Worm (Caenorhabditis elegans): ENCODE results near the gene ceh-24.

DNA sequence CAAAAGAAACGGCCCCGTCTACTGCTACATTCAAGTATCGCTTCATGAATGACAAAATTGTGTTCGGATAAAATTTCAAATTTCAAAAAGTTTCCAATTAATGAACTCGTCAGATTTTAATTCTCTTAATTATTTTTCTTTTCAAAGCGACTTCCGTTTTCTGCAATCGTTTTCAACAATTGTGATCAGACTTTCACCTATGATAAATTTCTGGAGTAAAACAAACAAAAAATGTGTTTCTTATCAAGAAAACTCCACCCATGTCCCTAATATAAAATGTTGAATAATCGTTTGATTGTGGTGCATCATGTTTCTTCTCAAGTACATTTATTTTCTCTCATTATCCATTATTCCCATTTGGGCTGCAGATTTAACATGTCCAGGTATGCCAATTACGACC lies 41.8 kb upstream of the ceh-24 start, which contains the start of gene F20G2.5:
- TF ChIP-seq aly-2 (tag; optimal IDR thresholded peaks at IDR 0.05): no peak
- TF ChIP-seq ama-1 (optimal IDR thresholded peaks at IDR 0.05): no peak
- no peak for TF ChIP-seq snpc-4 (tag; optimal IDR thresholded peaks at IDR 0.05)
- TF ChIP-seq nhr-237 (tag; optimal IDR thresholded peaks at IDR 0.05): no peak
- no peak for TF ChIP-seq elt-3 (tag; optimal IDR thresholded peaks at IDR 0.05)
- no peak for TF ChIP-seq ceh-16 (tag; optimal IDR thresholded peaks at IDR 0.05)
- TF ChIP-seq ztf-4 (tag; optimal IDR thresholded peaks at IDR 0.05): no peak
- TF ChIP-seq unc-62 (GFP tag; optimal IDR thresholded peaks at IDR 0.05): no peak
- TF ChIP-seq R02D3.7 (tag; optimal IDR thresholded peaks at IDR 0.05): no peak
- no peak for TF ChIP-seq zag-1 (tag; optimal IDR thresholded peaks at IDR 0.05)
- TF ChIP-seq F13H6.1 (tag; optimal IDR thresholded peaks at IDR 0.05): no peak
- TF ChIP-seq nhr-23 (tag; optimal IDR thresholded peaks at IDR 0.05): no peak
